Worm (Caenorhabditis elegans) whole organism, L3 larva: ENCODE data around the gene Y60A9.1.

ENCODE experiments used
- ZK546.5 ChIP-seq: sonication (generic microtip); optimal IDR thresholded peaks from 2 replicates; lab custom pipeline; 2017; ENCODE audit warnings: missing biosample characterization, missing genetic modification characterization
- aly-2 ChIP-seq: fragments of 150-350 bp; optimal IDR thresholded peaks from 2 replicates; lab custom pipeline; 2014; ENCODE audit warnings: missing biosample characterization, missing genetic modification characterization
- ama-1 ChIP-seq: fragments of 150-350 bp; optimal IDR thresholded peaks from 2 replicates; lab custom pipeline; 2018
- fkh-10 ChIP-seq: sonication (generic microtip); optimal IDR thresholded peaks from 2 replicates; lab custom pipeline; 2017; ENCODE audit warnings: missing biosample characterization, missing genetic modification reagents, missing genetic modification characterization
- nhr-11 ChIP-seq: fragments of 150-350 bp; optimal IDR thresholded peaks from 2 replicates; lab custom pipeline; 2014; ENCODE audit warnings: missing biosample characterization, missing genetic modification characterization
- nhr-237 ChIP-seq: fragments of 150-350 bp; optimal IDR thresholded peaks from 2 replicates; lab custom pipeline; 2014; ENCODE audit warnings: missing biosample characterization, missing genetic modification characterization
- nhr-76 ChIP-seq: fragments of 150-350 bp; sonication (generic microtip); optimal IDR thresholded peaks from 5 replicates; lab custom pipeline; 2014; ENCODE audit warnings: missing biosample characterization, missing genetic modification characterization
- skn-1 ChIP-seq: fragments of 150-350 bp; optimal IDR thresholded peaks from 2 replicates; lab custom pipeline; 2014; ENCODE audit warnings: missing biosample characterization, missing genetic modification characterization
- unc-39 ChIP-seq: sonication (generic microtip); optimal IDR thresholded peaks from 4 replicates; lab custom pipeline; 2017; ENCODE audit warnings: missing biosample characterization, missing genetic modification characterization

- TF ChIP-seq aly-2 (tag; lab: Kevin White, UChicago) (no peak), skn-1 (tag; lab: Kevin White, UChicago) (no peak), ZK546.5 (tag; lab: Kevin White, UChicago) (no peak), nhr-11 (tag; lab: Kevin White, UChicago) (no peak), fkh-10 (GFP tag; lab: Kevin White, UChicago) (no peak), nhr-76 (no peak), nhr-237 (tag; lab: Kevin White, UChicago) (no peak), unc-39 (tag; lab: Kevin White, UChicago) (no peak), ama-1 (lab: Kevin White, UChicago) (no peak)
Measured at ce11 chrX:14382951-14383350, 12.2 kb downstream of the Y60A9.1 start, which contains the start of gene Y60A9.3.
